Fruit fly (Drosophila melanogaster): ENCODE data around the gene CG32512.

Gene CG32512

dm6 chrX:21116864-21117464 lies 49.6 kb upstream of the CG32512 start, which contains the start of the genes unc and CG15445 (continued):
- TF ChIP-seq schlank (tag; optimal IDR thresholded peaks at IDR 0.05), result no peak
- TF ChIP-seq CG2129 (GFP tag; IDR thresholded peaks at IDR 0.05; ENCODE audit: partially characterized antibody), result peak; percentile 42; the same call in 1 of the 2 replicates
- no peak for TF ChIP-seq fru (optimal IDR thresholded peaks at IDR 0.05)
- peak; percentile 72 for TF ChIP-seq HmgD (GFP tag; optimal IDR thresholded peaks at IDR 0.05)
- TF ChIP-seq CG8089 (GFP tag; optimal IDR thresholded peaks at IDR 0.05), result no peak
- TF ChIP-seq CG32772 (GFP tag; IDR thresholded peaks at IDR 0.05), result no peak
- TF ChIP-seq crc (GFP tag; optimal IDR thresholded peaks at IDR 0.05), result no peak
- TF ChIP-seq CG32532 (GFP tag; IDR thresholded peaks at IDR 0.05), result peak; percentile 59
- no peak for TF ChIP-seq Six4 (GFP tag; optimal IDR thresholded peaks at IDR 0.05)
- TF ChIP-seq Oaz (GFP tag; IDR thresholded peaks at IDR 0.05), result no peak
- TF ChIP-seq CG14014 (GFP tag; IDR thresholded peaks at IDR 0.05), result no peak
- TF ChIP-seq Hsf (GFP tag; optimal IDR thresholded peaks at IDR 0.05), result peak; percentile 18
- no peak for TF ChIP-seq CG4328 (GFP tag; optimal IDR thresholded peaks at IDR 0.05)
- no peak for TF ChIP-seq Eip74EF (GFP tag; optimal IDR thresholded peaks at IDR 0.05)
- peak; percentile 33; the same call in 1 of the 3 replicates for TF ChIP-seq CG11560 (tag; IDR thresholded peaks at IDR 0.05)
- TF ChIP-seq CG1832 (GFP tag; optimal IDR thresholded peaks at IDR 0.05), result no peak
- no peak for TF ChIP-seq az2 (GFP tag; optimal IDR thresholded peaks at IDR 0.05)
- no peak for TF ChIP-seq CG6854 (GFP tag; optimal IDR thresholded peaks at IDR 0.05)
- TF ChIP-seq CG12659 (GFP tag; optimal IDR thresholded peaks at IDR 0.05), result no peak
- TF ChIP-seq tin (GFP tag; optimal IDR thresholded peaks at IDR 0.05), result peak; percentile 4
- TF ChIP-seq CG11247 (GFP tag; IDR thresholded peaks at IDR 0.05), result no peak
- no peak for TF ChIP-seq dmrt99B (tag; optimal IDR thresholded peaks at IDR 0.05)
- peak; percentile 67 for TF ChIP-seq CG9932 (GFP tag; IDR thresholded peaks at IDR 0.05)
- no peak for TF ChIP-seq Nf-YA (GFP tag; IDR thresholded peaks at IDR 0.05)
- TF ChIP-seq Nf-YB (GFP tag; optimal IDR thresholded peaks at IDR 0.05), result no peak
- TF ChIP-seq salm (tag; optimal IDR thresholded peaks at IDR 0.05), result no peak
- no peak for TF ChIP-seq CG15269 (tag; optimal IDR thresholded peaks at IDR 0.05)
- TF ChIP-seq CG17829 (tag; optimal IDR thresholded peaks at IDR 0.05), result peak; percentile 28
- no peak for TF ChIP-seq sqz (GFP tag; optimal IDR thresholded peaks at IDR 0.05)
- peak in 1 of 2 experiments; percentile 9 for TF ChIP-seq dpn (GFP tag; optimal IDR thresholded peaks at IDR 0.05)
- no peak for TF ChIP-seq slp2 (GFP tag; optimal IDR thresholded peaks at IDR 0.05)
- no peak for TF ChIP-seq Elba2 (GFP tag; optimal IDR thresholded peaks at IDR 0.05)
- no peak for TF ChIP-seq Atf6 (GFP tag; IDR thresholded peaks at IDR 0.05)
- TF ChIP-seq rib (GFP tag; IDR thresholded peaks at IDR 0.05), result no peak
- TF ChIP-seq CG15601 (tag; optimal IDR thresholded peaks at IDR 0.05), result peak; percentile 15
- TF ChIP-seq Rfx (GFP tag; IDR thresholded peaks at IDR 0.05), result peak; percentile 73
- no peak for TF ChIP-seq CG1529 (GFP tag; optimal IDR thresholded peaks at IDR 0.05)
- peak; percentile 53 for TF ChIP-seq YL-1 (GFP tag; optimal IDR thresholded peaks at IDR 0.05)
- TF ChIP-seq amos (GFP tag; IDR thresholded peaks at IDR 0.05; ENCODE audit: partially characterized antibody), result peak; percentile 94
- no peak for TF ChIP-seq CG11696 (GFP tag; IDR thresholded peaks at IDR 0.05)
- TF ChIP-seq br (optimal IDR thresholded peaks at IDR 0.05), result no peak
- TF ChIP-seq CG10654 (GFP tag; optimal IDR thresholded peaks at IDR 0.05), result peak; percentile 12
- TF ChIP-seq CG7786 (GFP tag; optimal IDR thresholded peaks at IDR 0.05), result no peak
- TF ChIP-seq lbe (GFP tag; optimal IDR thresholded peaks at IDR 0.05), result no peak
- TF ChIP-seq CG1602 (GFP tag; optimal IDR thresholded peaks at IDR 0.05), result no peak
- no peak for TF ChIP-seq CG7987 (GFP tag; optimal IDR thresholded peaks at IDR 0.05)
- no peak for TF ChIP-seq CHES-1-like (GFP tag; optimal IDR thresholded peaks at IDR 0.05)
- no peak for TF ChIP-seq caup (GFP tag; optimal IDR thresholded peaks at IDR 0.05; ENCODE audit: severe bottlenecking)
- no peak for TF ChIP-seq dati (GFP tag; IDR thresholded peaks at IDR 0.05)
- no peak for TF ChIP-seq psq (GFP tag; optimal IDR thresholded peaks at IDR 0.05)
- TF ChIP-seq Hr51 (GFP tag; optimal IDR thresholded peaks at IDR 0.05), result peak in 1 of 2 experiments; percentile 16

Measured in whole organism, embryonic.